Worm (Caenorhabditis elegans): ENCODE data around the gene nrde-2.

nrde-2 gene

DNA sequence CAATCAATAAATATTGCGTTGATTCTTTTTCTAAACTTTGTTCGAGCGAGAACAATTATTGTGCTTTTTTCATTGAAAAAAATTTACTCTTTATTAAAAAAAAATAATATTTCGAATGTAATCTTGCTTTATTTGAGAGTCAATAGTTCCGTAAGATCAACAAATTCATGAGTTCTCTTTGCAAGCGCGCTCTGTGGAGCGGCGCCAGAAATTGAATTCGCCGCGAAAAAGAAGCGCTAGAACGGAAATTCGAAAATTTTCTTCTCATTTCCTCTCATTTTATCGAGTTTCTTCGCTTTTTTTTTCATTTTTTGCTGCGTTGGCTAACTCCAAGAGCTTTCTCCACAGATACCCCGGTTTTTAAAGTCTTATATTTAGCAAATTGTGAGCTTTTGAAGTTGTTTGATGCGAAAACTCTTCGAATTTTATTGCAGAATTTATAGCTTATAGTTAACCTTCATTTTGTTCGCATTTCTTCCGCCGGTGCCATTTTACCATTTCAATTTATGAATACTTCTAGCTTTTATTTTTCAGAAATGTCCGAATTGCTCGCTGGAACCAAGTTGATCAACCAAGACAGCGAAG lies 50.3 kb downstream of the nrde-2 start, which contains the start of gene R05H5.3:
Gene R05H5.3, plus strand, starts transcription at position 535 of the 585 bp plus-strand sequence.
- TF ChIP-seq ets-4 (tag; optimal IDR thresholded peaks at IDR 0.05) (no peak), unc-42 (tag; optimal IDR thresholded peaks at IDR 0.05) (peak; percentile 55)

DNA sequence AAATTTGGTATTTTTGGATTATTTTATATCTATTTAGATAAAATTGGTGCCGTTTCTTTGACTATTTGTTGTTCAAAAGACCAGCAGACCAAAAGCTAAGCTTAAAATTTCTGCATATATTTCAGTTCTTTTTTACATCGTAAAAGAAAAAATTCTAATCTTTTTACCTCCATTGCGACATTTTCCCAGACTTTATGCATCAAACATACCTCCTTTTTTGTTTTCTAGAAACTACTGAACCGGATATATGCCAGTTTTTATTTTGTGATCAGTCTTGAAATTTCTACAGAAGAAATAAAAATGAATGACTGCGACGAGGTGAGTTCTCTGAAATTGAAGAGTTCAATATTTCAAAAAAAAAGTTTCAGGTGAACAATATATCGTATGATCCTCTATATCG lies 52.8 kb downstream of the nrde-2 start, which contains the start of gene srb-6:
Gene srb-6, plus strand, starts transcription at position 301 of the 400 bp plus-strand sequence.
- TF ChIP-seq pha-2 (tag; optimal IDR thresholded peaks at IDR 0.05) (no peak), dve-1 (tag; optimal IDR thresholded peaks at IDR 0.05) (no peak), pqm-1 (tag; optimal IDR thresholded peaks at IDR 0.05) (no peak), ceh-22 (tag; optimal IDR thresholded peaks at IDR 0.05) (no peak), unc-42 (tag; optimal IDR thresholded peaks at IDR 0.05) (no peak), pros-1 (tag; optimal IDR thresholded peaks at IDR 0.05) (no peak), tbx-7 (tag; optimal IDR thresholded peaks at IDR 0.05) (no peak), ceh-9 (tag; optimal IDR thresholded peaks at IDR 0.05) (no peak), sox-4 (tag; optimal IDR thresholded peaks at IDR 0.05) (no peak)

Measured in whole organism, late embryonic.